Worm (Caenorhabditis elegans) whole organism, L3 larva: Measurements from ENCODE around the gene B0496.2.

ENCODE experiments used
- R02D3.7 ChIP-seq: fragments of 150-350 bp; optimal IDR thresholded peaks from 2 replicates; lab custom pipeline; 2014; ENCODE audit warnings: missing biosample characterization, missing genetic modification characterization
- aly-2 ChIP-seq: fragments of 150-350 bp; optimal IDR thresholded peaks from 2 replicates; lab custom pipeline; 2014; ENCODE audit warnings: missing biosample characterization, missing genetic modification characterization
- ceh-82 ChIP-seq: fragments of 150-350 bp; optimal IDR thresholded peaks from 2 replicates; lab custom pipeline; 2014; ENCODE audit warnings: missing biosample characterization, missing genetic modification characterization
- ceh-9 ChIP-seq: sonication (generic microtip); optimal IDR thresholded peaks from 2 replicates; lab custom pipeline; 2018; ENCODE audit warnings: missing biosample characterization, missing genetic modification characterization
- egl-27 ChIP-seq: sonication (generic microtip); optimal IDR thresholded peaks from 4 replicates; lab custom pipeline; 2017; ENCODE audit warnings: missing biosample characterization, missing genetic modification reagents, missing genetic modification characterization
- elt-1 ChIP-seq: fragments of 150-350 bp; optimal IDR thresholded peaks from 2 replicates; lab custom pipeline; 2014; ENCODE audit warnings: missing biosample characterization, missing genetic modification characterization
- elt-2 ChIP-seq: sonication (generic microtip); optimal IDR thresholded peaks from 2 replicates; lab custom pipeline; 2016; ENCODE audit warnings: missing genetic modification reagents, mild to moderate bottlenecking, missing genetic modification characterization, missing compliant biosample characterization
- eor-1 ChIP-seq, 2 experiments: fragments of 150-350 bp; optimal IDR thresholded peaks; 2 replicates each; lab custom pipeline; 2014 to 2018; ENCODE audit warnings: missing biosample characterization in 2 of 2, missing genetic modification characterization in 2 of 2
- fkh-10 ChIP-seq: sonication (generic microtip); optimal IDR thresholded peaks from 2 replicates; lab custom pipeline; 2017; ENCODE audit warnings: missing biosample characterization, missing genetic modification reagents, missing genetic modification characterization
- fos-1 ChIP-seq: fragments of 150-350 bp; optimal IDR thresholded peaks from 2 replicates; lab custom pipeline; 2014; ENCODE audit warnings: missing biosample characterization, missing genetic modification characterization
- lin-15B ChIP-seq: fragments of 150-350 bp; optimal IDR thresholded peaks from 2 replicates; lab custom pipeline; 2014; ENCODE audit warnings: missing biosample characterization, missing genetic modification characterization
- mdl-1 ChIP-seq: fragments of 150-350 bp; optimal IDR thresholded peaks from 2 replicates; lab custom pipeline; 2014; ENCODE audit warnings: missing biosample characterization, missing genetic modification characterization
- nfya-1 ChIP-seq: sonication (generic microtip); optimal IDR thresholded peaks from 2 replicates; lab custom pipeline; 2017; ENCODE audit warnings: missing genetic modification characterization, mild to moderate bottlenecking, missing compliant biosample characterization, antibody characterized with exemption, moderate library complexity; ENCODE audit not compliant: insufficient read depth
- nhr-11 ChIP-seq: fragments of 150-350 bp; optimal IDR thresholded peaks from 2 replicates; lab custom pipeline; 2014; ENCODE audit warnings: missing biosample characterization, missing genetic modification characterization
- nhr-23 ChIP-seq: fragments of 150-350 bp; optimal IDR thresholded peaks from 2 replicates; lab custom pipeline; 2014; ENCODE audit warnings: missing biosample characterization, missing genetic modification reagents, missing genetic modification characterization
- nhr-25 ChIP-seq: sonication (generic microtip); optimal IDR thresholded peaks from 2 replicates; lab custom pipeline; 2017; ENCODE audit warnings: missing biosample characterization, missing genetic modification characterization
- nhr-43 ChIP-seq: sonication (generic microtip); optimal IDR thresholded peaks from 2 replicates; lab custom pipeline; 2016; ENCODE audit warnings: mild to moderate bottlenecking, missing genetic modification characterization, missing compliant biosample characterization; ENCODE audit not compliant: poor library complexity, severe bottlenecking
- nhr-67 ChIP-seq: fragments of 150-350 bp; optimal IDR thresholded peaks from 2 replicates; lab custom pipeline; 2014; ENCODE audit warnings: missing biosample characterization, missing genetic modification characterization
- nhr-77 ChIP-seq: fragments of 150-350 bp; optimal IDR thresholded peaks from 2 replicates; lab custom pipeline; 2014; ENCODE audit warnings: missing biosample characterization, missing genetic modification characterization
- pqm-1 ChIP-seq: fragments of 150-350 bp; optimal IDR thresholded peaks from 2 replicates; lab custom pipeline; 2017; ENCODE audit warnings: missing biosample characterization, missing genetic modification characterization, inconsistent platforms
- snpc-4 ChIP-seq: fragments of 150-350 bp; optimal IDR thresholded peaks from 2 replicates; lab custom pipeline; 2014; ENCODE audit warnings: missing biosample characterization, missing genetic modification characterization
- tbx-2 ChIP-seq: sonication (generic microtip); optimal IDR thresholded peaks from 2 replicates; lab custom pipeline; 2016; ENCODE audit warnings: mild to moderate bottlenecking, missing genetic modification characterization, missing compliant biosample characterization
- unc-39 ChIP-seq: sonication (generic microtip); optimal IDR thresholded peaks from 4 replicates; lab custom pipeline; 2017; ENCODE audit warnings: missing biosample characterization, missing genetic modification characterization
- unc-62 ChIP-seq: fragments of 150-350 bp; sonication (generic microtip); optimal IDR thresholded peaks from 4 replicates; lab custom pipeline; 2014; ENCODE audit warnings: missing biosample characterization, missing genetic modification reagents, missing genetic modification characterization
- ztf-11 ChIP-seq: fragments of 150-350 bp; optimal IDR thresholded peaks from 2 replicates; lab custom pipeline; 2014; ENCODE audit warnings: missing biosample characterization, missing genetic modification characterization
- ztf-4 ChIP-seq: fragments of 150-350 bp; optimal IDR thresholded peaks from 2 replicates; lab custom pipeline; 2014; ENCODE audit warnings: missing biosample characterization, missing genetic modification characterization

B0496.2 gene

ce11 chrIV:7491464-7491863, 43.8 kb downstream of the B0496.2 start, which contains the start of gene F55G1.1:
Gene F55G1.1, plus strand, starts transcription at chrIV:7491764.
- TF ChIP-seq ztf-4 (tag; lab: Kevin White, UChicago): no peak
- TF ChIP-seq egl-27 (tag; lab: Kevin White, UChicago): no peak
- no peak for TF ChIP-seq unc-62 (GFP tag; lab: Kevin White, UChicago)
- no peak for TF ChIP-seq lin-15B (tag; lab: Kevin White, UChicago)
- TF ChIP-seq mdl-1 (tag; lab: Kevin White, UChicago): no peak
- TF ChIP-seq elt-1 (tag; lab: Kevin White, UChicago): no peak
- TF ChIP-seq unc-39 (tag; lab: Kevin White, UChicago): no peak
- TF ChIP-seq ceh-9 (tag; lab: Kevin White, UChicago): no peak
- no peak for TF ChIP-seq ceh-82
- TF ChIP-seq ztf-11 (tag; lab: Kevin White, UChicago): no peak
- TF ChIP-seq tbx-2: no peak
- TF ChIP-seq R02D3.7: no peak
- TF ChIP-seq, all 47 proteins: peak for 0

ce11 chrIV:7497205-7497604, 49.5 kb downstream of the B0496.2 start:
- TF ChIP-seq elt-2 (tag; lab: Kevin White, UChicago): peak; percentile 50
- TF ChIP-seq nhr-77: no peak
- peak; percentile 52 for TF ChIP-seq pqm-1 (tag; lab: Kevin White, UChicago)

- TF ChIP-seq aly-2 (no peak), eor-1 (tag; optimal IDR thresholded peaks at IDR 0.05; lab: Kevin White, UChicago) (no peak), nfya-1 (tag; lab: Kevin White, UChicago) (no peak), fkh-10 (GFP tag; lab: Kevin White, UChicago) (no peak), nhr-43 (no peak), nhr-23 (tag; lab: Kevin White, UChicago) (no peak), nhr-77 (no peak), nhr-67 (tag; lab: Kevin White, UChicago) (no peak), nhr-11 (tag; lab: Kevin White, UChicago) (no peak), R02D3.7 (no peak), snpc-4 (tag; lab: Kevin White, UChicago) (no peak), fos-1 (tag; lab: Kevin White, UChicago) (no peak), nhr-25 (tag; lab: Kevin White, UChicago) (no peak), ztf-11 (tag; lab: Kevin White, UChicago) (no peak), pqm-1 (tag; lab: Kevin White, UChicago) (no peak)
These were observed 50.1 kb downstream of the B0496.2 start, which contains the start of gene egas-4 for ce11 chrIV:7497750-7498149. Gene egas-4, minus strand, starts transcription at chrIV:7497850.
